Worm (Caenorhabditis elegans): ENCODE results near the gene nhr-6.

DNA sequence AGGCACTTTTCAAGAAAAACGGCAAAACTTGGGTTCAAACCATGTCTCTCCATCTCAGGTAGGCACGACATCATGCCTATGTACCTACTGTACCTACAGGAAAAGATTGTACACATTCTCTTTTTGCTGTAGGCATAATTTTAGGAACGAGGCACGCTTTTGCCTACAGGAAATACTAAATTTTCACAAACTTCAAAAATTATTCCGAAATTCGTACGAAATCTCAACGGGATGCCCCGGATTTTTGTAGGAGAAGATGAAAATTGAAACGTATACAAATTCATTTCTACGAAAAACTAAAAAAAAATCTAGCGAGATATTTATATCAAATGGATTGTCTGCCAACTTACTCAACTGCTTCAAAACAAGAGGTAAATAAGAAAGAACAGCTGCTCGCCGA, 25.4 kb upstream of the nhr-6 start, which contains the start of gene C54C6.11:
- TF ChIP-seq nhr-12 (tag; optimal IDR thresholded peaks at IDR 0.05) = no peak
- TF ChIP-seq pqm-1 (tag; optimal IDR thresholded peaks at IDR 0.05) = no peak
- TF ChIP-seq tbx-2 (tag; optimal IDR thresholded peaks at IDR 0.05) = no peak
- no peak for TF ChIP-seq snpc-4 (tag; optimal IDR thresholded peaks at IDR 0.05)
- TF ChIP-seq ama-1 (optimal IDR thresholded peaks at IDR 0.05) = no peak
- no peak for TF ChIP-seq R02D3.7 (tag; optimal IDR thresholded peaks at IDR 0.05)
